Worm (Caenorhabditis elegans) whole organism, L4 larva: ENCODE results near the gene ver-1.

Experiments
- T20F7.1 ChIP-seq: fragments of 200-800 bp; sonication (Bioruptor generic); optimal IDR thresholded peaks from 2 replicates; lab custom pipeline; 2018; ENCODE audit warnings: mild to moderate bottlenecking, missing genetic modification characterization, missing compliant biosample characterization
- aha-1 ChIP-seq: fragments of 150-350 bp; peaks from one replicate; lab custom pipeline; 2014; ENCODE audit warnings: missing biosample characterization, missing genetic modification characterization
- daf-12 ChIP-seq: fragments of 150-350 bp; optimal IDR thresholded peaks from 2 replicates; lab custom pipeline; 2014; ENCODE audit warnings: missing biosample characterization, missing genetic modification reagents, missing genetic modification characterization
- egl-43 ChIP-seq: fragments of 200-800 bp; sonication (Bioruptor generic); IDR thresholded peaks from 2 replicates; pipeline ENCODE4 v1.3.6; 2022; ENCODE audit warnings: missing genetic modification reagents, missing genetic modification characterization, missing compliant biosample characterization
- jun-1 ChIP-seq: fragments of 150-350 bp; optimal IDR thresholded peaks from 2 replicates; lab custom pipeline; 2014; ENCODE audit warnings: missing biosample characterization, missing genetic modification reagents, missing genetic modification characterization
- lin-39 ChIP-seq: fragments of 150-350 bp; optimal IDR thresholded peaks from 2 replicates; lab custom pipeline; 2014; ENCODE audit warnings: missing biosample characterization, missing genetic modification reagents, missing genetic modification characterization
- lsy-2 ChIP-seq, 2 experiments: fragments of 150-350 bp in 1 of 2; sonication (generic microtip) in 1 of 2; optimal IDR thresholded peaks; 2 replicates each; lab custom pipeline; 2014 to 2017; ENCODE audit warnings: missing biosample characterization in 2 of 2, missing genetic modification characterization in 2 of 2
- mxl-3 ChIP-seq: fragments of 200-800 bp; sonication (Bioruptor generic); optimal IDR thresholded peaks from 2 replicates; lab custom pipeline; 2018; ENCODE audit warnings: mild to moderate bottlenecking, missing genetic modification characterization, missing compliant biosample characterization
- nhr-237 ChIP-seq: sonication (generic microtip); optimal IDR thresholded peaks from 2 replicates; lab custom pipeline; 2017; ENCODE audit warnings: missing biosample characterization, missing genetic modification characterization
- nhr-25 ChIP-seq: sonication (generic microtip); optimal IDR thresholded peaks from 2 replicates; lab custom pipeline; 2017; ENCODE audit warnings: missing genetic modification characterization, mild to moderate bottlenecking, missing compliant biosample characterization, antibody characterized with exemption, moderate library complexity, borderline replicate concordance; ENCODE audit not compliant: insufficient read depth
- nhr-77 ChIP-seq: fragments of 150-350 bp; optimal IDR thresholded peaks from 2 replicates; lab custom pipeline; 2014; ENCODE audit warnings: missing biosample characterization, missing genetic modification characterization
- pha-4 ChIP-seq, 2 experiments: fragments of 150-350 bp in 1 of 2; fragments of 200-800 bp in 1 of 2; sonication (Bioruptor generic) in 1 of 2; IDR thresholded peaks in 1 of 2; optimal IDR thresholded peaks in 1 of 2; 2 replicates each; pipeline versions ENCODE4 v1.3.6 to Lab custom; 2014 to 2022; ENCODE audit warnings: missing genetic modification characterization in 2 of 2, missing genetic modification reagents in 2 of 2, missing biosample characterization in 1 of 2, missing compliant biosample characterization in 1 of 2
- unc-62 ChIP-seq, 3 experiments: fragments of 150-350 bp in 1 of 3; sonication (generic microtip); optimal IDR thresholded peaks in 2 of 3; peaks in 1 of 3; 1 replicate in 1 of 3; 2 replicates in 2 of 3; lab custom pipeline; 2014 to 2017; ENCODE audit warnings: missing biosample characterization in 3 of 3, missing genetic modification characterization in 3 of 3, missing genetic modification reagents in 3 of 3, missing genotype in 1 of 3
- ztf-11 ChIP-seq: fragments of 150-350 bp; optimal IDR thresholded peaks from 2 replicates; lab custom pipeline; 2014; ENCODE audit warnings: missing biosample characterization, missing genetic modification characterization

- TF ChIP-seq aha-1 (tag; lab: Kevin White, UChicago) (peak; percentile 31), egl-43 (GFP tag; lab: Robert Waterston, UW) (no peak), lsy-2 (tag; optimal IDR thresholded peaks at IDR 0.05; lab: Kevin White, UChicago) (no peak), unc-62 (GFP tag; optimal IDR thresholded peaks at IDR 0.05 in 1 of 2; lab: Kevin White, UChicago) (no peak), unc-62 (tag; optimal IDR thresholded peaks at IDR 0.05; lab: Kevin White, UChicago) (no peak), nhr-77 (tag; lab: Kevin White, UChicago) (no peak), daf-12 (tag; lab: Kevin White, UChicago) (no peak), mxl-3 (GFP tag; lab: Kevin White, UChicago) (no peak), T20F7.1 (no peak), nhr-237 (tag; lab: Kevin White, UChicago) (no peak), jun-1 (tag; lab: Kevin White, UChicago) (no peak), pha-4 (GFP tag; IDR thresholded peaks at IDR 0.05; lab: Robert Waterston, UW) (no peak), pha-4 (tag; optimal IDR thresholded peaks at IDR 0.05; lab: Kevin White, UChicago) (no peak), ztf-11 (tag; lab: Kevin White, UChicago) (no peak), nhr-25 (tag; lab: Kevin White, UChicago) (no peak), lin-39 (no peak)
Measured at ce11 chrIII:173501-173900, 16.9 kb downstream of the ver-1 start, which contains the start of gene F40G9.19.
